Worm (Caenorhabditis elegans) whole organism, late embryonic: Measurements from ENCODE around the gene F35C8.5.

ENCODE experiments used
- K02D7.2 ChIP-seq: sonication (generic microtip); optimal IDR thresholded peaks from 2 replicates; lab custom pipeline; 2017; ENCODE audit warnings: mild to moderate bottlenecking, missing genetic modification characterization, missing compliant biosample characterization
- mec-3 ChIP-seq: sonication (generic microtip); optimal IDR thresholded peaks from 2 replicates; lab custom pipeline; 2016; ENCODE audit warnings: borderline replicate concordance, missing genetic modification characterization, missing compliant biosample characterization

DNA sequence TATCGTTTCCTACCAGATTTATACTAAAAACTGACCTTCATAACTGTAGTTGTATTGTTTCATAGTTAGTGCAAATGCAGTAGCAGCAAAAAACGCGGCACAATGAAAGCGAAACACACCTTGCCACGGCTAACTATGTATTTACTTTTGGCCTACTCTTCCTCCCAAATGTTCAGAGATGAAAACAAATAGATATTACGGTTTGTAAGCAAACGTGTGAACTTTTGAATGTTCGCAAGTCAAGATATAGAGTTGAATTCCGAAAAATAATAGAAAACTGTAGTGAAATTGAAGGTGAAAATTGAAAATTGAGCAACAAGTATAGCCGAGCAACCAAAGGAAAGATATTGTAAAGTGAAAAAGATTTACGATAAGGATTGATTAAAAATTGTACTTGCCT lies 1.4 kb upstream of the F35C8.5 start, which contains the start of gene chtl-1:
- TF ChIP-seq K02D7.2 (tag; lab: Kevin White, UChicago): no peak
- no peak for TF ChIP-seq mec-3 (tag; lab: Kevin White, UChicago)
